Fruit fly (Drosophila melanogaster): ENCODE results near the gene CG34393.

dm6 chr2L:3144709-3145108 is 55.6 kb downstream of the CG34393 start, which contains the start of gene toc:
- TF ChIP-seq br (GFP tag; optimal IDR thresholded peaks at IDR 0.05): no peak
- TF ChIP-seq Mio (GFP tag; optimal IDR thresholded peaks at IDR 0.05): no peak
- TF ChIP-seq psq (GFP tag; optimal IDR thresholded peaks at IDR 0.05): no peak
- TF ChIP-seq usp (GFP tag; optimal IDR thresholded peaks at IDR 0.05): no peak
- no peak for TF ChIP-seq Hr78 (GFP tag; optimal IDR thresholded peaks at IDR 0.05)

Data from whole organism, wandering third instar larva.